Fruit fly (Drosophila melanogaster) whole organism, wandering third instar larva: ENCODE data around the gene Pif1B.

Experiments used
- Abd-B ChIP-seq: fragments of >200 bp; optimal IDR thresholded peaks from 2 replicates; lab custom pipeline; 2017; ENCODE audit warnings: missing biosample characterization, missing genetic modification characterization
- CG32264 ChIP-seq: fragments of 200-800 bp; sonication (Bioruptor generic); optimal IDR thresholded peaks from 2 replicates; lab custom pipeline; 2016; ENCODE audit warnings: missing biosample characterization, missing genetic modification characterization
- CG9705 ChIP-seq: fragments of 200-800 bp; sonication (Bioruptor generic); optimal IDR thresholded peaks from 2 replicates; lab custom pipeline; 2018; ENCODE audit warnings: missing biosample characterization, mild to moderate bottlenecking, missing genetic modification characterization
- CrebA ChIP-seq: fragments of 200-800 bp; sonication (Bioruptor generic); optimal IDR thresholded peaks from 2 replicates; lab custom pipeline; 2016; ENCODE audit warnings: missing biosample characterization, mild to moderate bottlenecking, missing genetic modification characterization, borderline replicate concordance
- Dfd ChIP-seq: fragments of >200 bp; optimal IDR thresholded peaks from 2 replicates; lab custom pipeline; 2017; ENCODE audit warnings: missing biosample characterization, missing genetic modification characterization
- Dif ChIP-seq: fragments of 200-275, 200-300 bp; sonication (Bioruptor generic); optimal IDR thresholded peaks from 2 replicates; lab custom pipeline; 2018; ENCODE audit warnings: missing biosample characterization, missing genetic modification characterization; ENCODE audit not compliant: partially characterized antibody
- GATAd ChIP-seq: sonication (Bioruptor generic); optimal IDR thresholded peaks from 2 replicates; lab custom pipeline; 2016; ENCODE audit warnings: missing biosample characterization, missing genetic modification characterization
- HLH106 ChIP-seq: fragments of 200-800 bp; optimal IDR thresholded peaks from 3 replicates; lab custom pipeline; 2019; ENCODE audit warnings: missing biosample characterization, mild to moderate bottlenecking, missing genetic modification characterization, moderate library complexity
- Hnf4 ChIP-seq: fragments of 200-800 bp; sonication (Bioruptor generic); optimal IDR thresholded peaks from 2 replicates; lab custom pipeline; 2016; ENCODE audit warnings: missing biosample characterization, mild to moderate bottlenecking, missing genetic modification characterization
- Hr78 ChIP-seq: fragments of >200 bp; optimal IDR thresholded peaks from 2 replicates; lab custom pipeline; 2017; ENCODE audit warnings: missing biosample characterization, missing genetic modification characterization
- Hr83 ChIP-seq: fragments of 200-300 bp; sonication (Bioruptor generic); optimal IDR thresholded peaks from 2 replicates; lab custom pipeline; 2016; ENCODE audit warnings: missing biosample characterization, mild to moderate bottlenecking, missing genetic modification characterization, moderate library complexity; ENCODE audit not compliant: poor library complexity, severe bottlenecking
- Jra ChIP-seq: sonication (Bioruptor generic); optimal IDR thresholded peaks from 2 replicates; lab custom pipeline; 2016; ENCODE audit warnings: missing biosample characterization, missing genetic modification characterization
- Mio ChIP-seq: sonication (Bioruptor generic); optimal IDR thresholded peaks from 2 replicates; lab custom pipeline; 2016; ENCODE audit warnings: missing biosample characterization, missing genetic modification characterization
- Myc ChIP-seq: fragments of >200 bp; optimal IDR thresholded peaks from 2 replicates; lab custom pipeline; 2017
- N ChIP-seq: fragments of >200 bp; optimal IDR thresholded peaks from 2 replicates; lab custom pipeline; 2018; ENCODE audit warnings: missing biosample characterization, missing external identifiers, missing genetic modification characterization
- OdsH ChIP-seq: fragments of 200-800 bp; sonication (Bioruptor generic); optimal IDR thresholded peaks from 2 replicates; lab custom pipeline; 2016; ENCODE audit warnings: missing biosample characterization, mild to moderate bottlenecking, missing genetic modification characterization
- Rel ChIP-seq, 2 experiments: fragments of 200-800 bp; sonication (Bioruptor generic) in 1 of 2; optimal IDR thresholded peaks; 2 replicates in 1 of 2; 3 replicates in 1 of 2; lab custom pipeline; 2016 to 2019; ENCODE audit warnings: mild to moderate bottlenecking in 2 of 2, missing biosample characterization in 2 of 2, missing genetic modification characterization in 2 of 2, moderate library complexity in 1 of 2
- Sp1 ChIP-seq: fragments of 200-800 bp; sonication (Bioruptor generic); optimal IDR thresholded peaks from 3 replicates; lab custom pipeline; 2019; ENCODE audit warnings: missing biosample characterization, mild to moderate bottlenecking, missing genetic modification characterization, moderate library complexity
- Vsx2 ChIP-seq: fragments of 200-300, 225-300 bp; sonication (Bioruptor generic); optimal IDR thresholded peaks from 2 replicates; lab custom pipeline; 2018; ENCODE audit warnings: missing biosample characterization, missing genetic modification characterization; ENCODE audit not compliant: partially characterized antibody
- br ChIP-seq: fragments of 200-800 bp; sonication (Bioruptor generic); optimal IDR thresholded peaks from 2 replicates; lab custom pipeline; 2016; ENCODE audit warnings: missing biosample characterization, missing genetic modification characterization
- brk ChIP-seq: fragments of 200-800 bp; sonication (Bioruptor generic); optimal IDR thresholded peaks from 2 replicates; lab custom pipeline; 2016; ENCODE audit warnings: missing biosample characterization, mild to moderate bottlenecking, missing genetic modification characterization
- dl ChIP-seq, 2 experiments: fragments of 175-275, 200-275 bp in 1 of 2; fragments of 200-275 bp in 1 of 2; sonication (Bioruptor generic); optimal IDR thresholded peaks; lab custom pipeline; 2018; ENCODE audit warnings: mild to moderate bottlenecking in 2 of 2, missing biosample characterization in 2 of 2, missing genetic modification characterization in 2 of 2, moderate library complexity in 2 of 2; ENCODE audit not compliant: partially characterized antibody in 2 of 2, insufficient read depth in 1 of 2
- dmrt93B ChIP-seq: fragments of 200-800 bp; sonication (Bioruptor generic); optimal IDR thresholded peaks from 2 replicates; lab custom pipeline; 2018; ENCODE audit warnings: missing biosample characterization, mild to moderate bottlenecking, missing genetic modification characterization
- dsf ChIP-seq: sonication (Bioruptor generic); optimal IDR thresholded peaks from 2 replicates; lab custom pipeline; 2016; ENCODE audit warnings: missing biosample characterization, missing genetic modification characterization, borderline replicate concordance
- ey ChIP-seq: fragments of 200-800 bp; sonication (Bioruptor generic); optimal IDR thresholded peaks from 2 replicates; lab custom pipeline; 2016; ENCODE audit warnings: missing biosample characterization, missing genetic modification characterization
- foxo ChIP-seq, 2 experiments: fragments of 200-800 bp; sonication (Bioruptor generic); optimal IDR thresholded peaks; 2 replicates in 1 of 2; 3 replicates in 1 of 2; lab custom pipeline; 2016 to 2017; ENCODE audit warnings: missing biosample characterization in 2 of 2, missing genetic modification characterization in 2 of 2
- fru ChIP-seq: fragments of 200-800 bp; sonication (Bioruptor generic); optimal IDR thresholded peaks from 3 replicates; lab custom pipeline; 2016; ENCODE audit warnings: missing biosample characterization, mild to moderate bottlenecking, missing genetic modification characterization
- h ChIP-seq: fragments of 200-800 bp; sonication (Bioruptor generic); optimal IDR thresholded peaks from 3 replicates; lab custom pipeline; 2016; ENCODE audit warnings: missing biosample characterization, mild to moderate bottlenecking, missing genetic modification characterization
- jim ChIP-seq: fragments of 175-275, 200-325 bp; sonication (Bioruptor generic); optimal IDR thresholded peaks from 2 replicates; lab custom pipeline; 2016; ENCODE audit warnings: missing biosample characterization, mild to moderate bottlenecking, missing genetic modification characterization
- lola ChIP-seq: fragments of >200 bp; optimal IDR thresholded peaks from 2 replicates; lab custom pipeline; 2017; ENCODE audit warnings: missing biosample characterization, missing genetic modification characterization
- pan ChIP-seq: fragments of >200 bp; optimal IDR thresholded peaks from 2 replicates; lab custom pipeline; 2017
- psq ChIP-seq: fragments of 200-800 bp; sonication (Bioruptor generic); optimal IDR thresholded peaks from 3 replicates; lab custom pipeline; 2017; ENCODE audit warnings: missing biosample characterization, mild to moderate bottlenecking, missing genetic modification characterization, moderate library complexity
- rgr ChIP-seq: fragments of 200-800 bp; sonication (Bioruptor generic); optimal IDR thresholded peaks from 3 replicates; lab custom pipeline; 2016; ENCODE audit warnings: missing biosample characterization, mild to moderate bottlenecking, missing genetic modification characterization
- sage ChIP-seq: fragments of 200-800 bp; sonication (Bioruptor generic); optimal IDR thresholded peaks from 2 replicates; lab custom pipeline; 2016; ENCODE audit warnings: missing biosample characterization, mild to moderate bottlenecking, missing genetic modification characterization
- sv ChIP-seq: fragments of 200-800 bp; sonication (Bioruptor generic); optimal IDR thresholded peaks from 3 replicates; lab custom pipeline; 2016; ENCODE audit warnings: missing biosample characterization, missing genetic modification characterization
- tai ChIP-seq: sonication (Bioruptor generic); optimal IDR thresholded peaks from 2 replicates; lab custom pipeline; 2016; ENCODE audit warnings: missing biosample characterization, missing genetic modification characterization
- usp ChIP-seq: fragments of >200 bp; optimal IDR thresholded peaks from 2 replicates; lab custom pipeline; 2017; ENCODE audit warnings: missing biosample characterization, missing genetic modification characterization
- woc ChIP-seq: sonication (Bioruptor generic); optimal IDR thresholded peaks from 2 replicates; lab custom pipeline; 2016; ENCODE audit warnings: missing biosample characterization, mild to moderate bottlenecking, missing genetic modification characterization

Pif1B gene

DNA sequence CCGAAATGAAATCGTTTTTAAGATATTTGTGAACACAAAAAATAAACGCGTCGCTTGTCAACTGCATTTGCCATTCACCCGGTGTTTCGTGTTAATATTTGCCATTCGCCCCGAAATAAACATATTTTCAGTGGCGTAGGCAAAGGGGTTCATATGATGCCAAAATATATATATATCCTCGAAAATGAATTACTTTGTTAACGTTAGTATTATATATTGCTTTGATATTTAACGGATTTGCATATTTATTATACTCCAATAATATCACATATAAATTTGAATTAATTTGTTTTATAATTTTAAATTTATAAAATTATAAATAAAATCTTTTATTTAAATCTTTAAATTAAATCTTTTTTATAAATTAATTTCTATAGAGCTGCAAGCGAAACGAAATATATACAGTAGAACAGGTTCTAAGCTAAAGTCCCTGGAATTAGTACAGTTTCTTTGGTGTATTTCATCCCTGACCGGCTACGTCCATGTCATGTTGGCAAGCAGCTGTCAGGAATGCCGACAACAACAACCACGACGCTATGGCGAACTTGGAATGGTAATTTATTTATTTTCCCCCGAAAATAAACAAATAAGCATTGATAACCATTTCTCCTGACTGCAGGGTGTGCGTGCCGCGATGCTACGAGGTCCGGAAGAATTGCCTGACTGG, 69.2 kb downstream of the Pif1B start, which contains the start of the genes M1BP and CG8202:
Gene M1BP (minus strand): TSS at position 102 of the 667 bp plus-strand sequence.
Gene CG8202 (plus strand): TSS at position 495 of the 667 bp plus-strand sequence.
- TF ChIP-seq usp (GFP tag; lab: Kevin White, UChicago) = no peak
- no peak for TF ChIP-seq N (GFP tag; lab: Kevin White, UChicago)
- TF ChIP-seq dsf (GFP tag; lab: Kevin White, UChicago) = peak; percentile 35
- peak; percentile 86 for TF ChIP-seq rgr (GFP tag; lab: Kevin White, UChicago)
- TF ChIP-seq Myc (lab: Kevin White, UChicago) = peak; percentile 42
- TF ChIP-seq lola (GFP tag; lab: Kevin White, UChicago) = no peak
- TF ChIP-seq GATAd (GFP tag; lab: Kevin White, UChicago) = no peak
- TF ChIP-seq foxo (GFP tag; optimal IDR thresholded peaks at IDR 0.05; lab: Kevin White, UChicago) = peak in 1 of 2 experiments; percentile 89
- peak; percentile 32 for TF ChIP-seq jim
- peak; percentile 44 for TF ChIP-seq sv
- no peak for TF ChIP-seq brk (GFP tag; lab: Kevin White, UChicago)
- TF ChIP-seq OdsH (GFP tag; lab: Kevin White, UChicago) = peak; percentile 83
- TF ChIP-seq Sp1 (GFP tag; lab: Kevin White, UChicago) = peak; percentile 92
- peak; percentile 64 for TF ChIP-seq br (GFP tag; lab: Kevin White, UChicago)
- TF ChIP-seq Rel (GFP tag; optimal IDR thresholded peaks at IDR 0.05; lab: Kevin White, UChicago) = no peak
- peak; percentile 65 for TF ChIP-seq Rel (tag; optimal IDR thresholded peaks at IDR 0.05; lab: Kevin White, UChicago)
- peak; percentile 41 for TF ChIP-seq sage (GFP tag; lab: Kevin White, UChicago)
- peak; percentile 44 for TF ChIP-seq Mio (GFP tag; lab: Kevin White, UChicago)
- peak; percentile 91 for TF ChIP-seq HLH106 (tag; lab: Kevin White, UChicago)
- peak; percentile 44 for TF ChIP-seq Jra (GFP tag; lab: Kevin White, UChicago)
- no peak for TF ChIP-seq Hr78 (GFP tag; lab: Kevin White, UChicago)
- no peak for TF ChIP-seq dl (GFP tag; optimal IDR thresholded peaks at IDR 0.05; lab: Kevin White, UChicago; ENCODE audit: insufficient read depth in 1 of 2, partially characterized antibody in 2 of 2)
- TF ChIP-seq dmrt93B = peak; percentile 87
- TF ChIP-seq Dfd (GFP tag; lab: Kevin White, UChicago) = no peak
- peak; percentile 74 for TF ChIP-seq h (GFP tag; lab: Kevin White, UChicago)
- TF ChIP-seq woc (GFP tag; lab: Kevin White, UChicago) = peak; percentile 63
- peak; percentile 58 for TF ChIP-seq Hr83 (GFP tag; lab: Kevin White, UChicago)
- TF ChIP-seq psq = peak; percentile 88
- TF ChIP-seq Hnf4 (GFP tag; lab: Kevin White, UChicago) = peak; percentile 70
- no peak for TF ChIP-seq Abd-B (GFP tag; lab: Kevin White, UChicago)
- no peak for TF ChIP-seq Dif (GFP tag; lab: Kevin White, UChicago)
- TF ChIP-seq CG9705 (GFP tag; lab: Kevin White, UChicago) = peak; percentile 78
- TF ChIP-seq fru (GFP tag; lab: Kevin White, UChicago) = peak; percentile 75
- TF ChIP-seq CrebA (GFP tag; lab: Kevin White, UChicago) = no peak
- TF ChIP-seq ey (GFP tag; lab: Kevin White, UChicago) = peak; percentile 59
- no peak for TF ChIP-seq Vsx2
- TF ChIP-seq tai (GFP tag; lab: Kevin White, UChicago) = no peak
- no peak for TF ChIP-seq pan
- no peak for TF ChIP-seq CG32264 (GFP tag; lab: Kevin White, UChicago)

DNA sequence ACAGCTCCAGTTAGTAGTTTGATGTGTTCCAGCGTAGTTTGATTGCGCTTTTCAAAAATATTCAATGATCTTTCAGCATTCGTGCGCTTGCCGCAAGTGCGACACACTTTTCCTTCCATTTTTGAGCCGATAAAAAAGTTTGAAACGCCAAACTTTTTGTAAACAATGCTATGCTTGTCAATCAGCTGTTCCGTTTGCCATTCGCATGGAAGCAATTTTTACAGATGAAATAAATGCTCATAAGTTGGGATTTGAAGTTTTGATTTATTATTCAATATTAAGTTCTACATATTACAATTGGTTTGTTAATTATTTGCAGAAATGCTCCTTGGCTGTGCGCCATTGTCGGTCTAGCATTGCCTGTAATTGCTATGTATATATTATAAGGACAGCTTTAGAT, 71.4 kb downstream of the Pif1B start, which contains the start of gene ranshi:
Gene ranshi (minus strand): TSS at position 152 of the 400 bp plus-strand sequence.
- TF ChIP-seq Mio (GFP tag; lab: Kevin White, UChicago) (no peak), CG32264 (GFP tag; lab: Kevin White, UChicago) (no peak), GATAd (GFP tag; lab: Kevin White, UChicago) (no peak), pan (no peak), OdsH (GFP tag; lab: Kevin White, UChicago) (no peak)
